Worm (Caenorhabditis elegans) whole organism, midembryonic: Measurements from ENCODE around the gene clec-223.

Experiments used
- T22C8.4 ChIP-seq: fragments of 200-800 bp; sonication (Bioruptor generic); IDR thresholded peaks from 2 replicates; pipeline ENCODE4 v1.3.6; 2022; ENCODE audit warnings: missing genetic modification characterization, missing compliant biosample characterization
- cog-1 ChIP-seq: sonication (generic microtip); optimal IDR thresholded peaks from 2 replicates; lab custom pipeline; 2016; ENCODE audit warnings: missing genetic modification characterization, missing compliant biosample characterization
- flt-1 ChIP-seq: fragments of 200-800 bp; sonication (Bioruptor generic); IDR thresholded peaks from 2 replicates; pipeline ENCODE4 v1.3.6; 2022; ENCODE audit warnings: missing genetic modification characterization, missing compliant biosample characterization
- klf-2 ChIP-seq: fragments of 200-800 bp; sonication (Bioruptor generic); conservative IDR thresholded peaks from 2 replicates; pipeline ENCODE4 v1.3.6; 2022; ENCODE audit warnings: missing genetic modification reagents, missing genetic modification characterization, missing compliant biosample characterization
- med-1 ChIP-seq: sonication (generic microtip); optimal IDR thresholded peaks from 2 replicates; lab custom pipeline; 2017; ENCODE audit warnings: missing genetic modification characterization, mild to moderate bottlenecking, missing compliant biosample characterization, antibody characterized with exemption, missing genetic modification reagents; ENCODE audit not compliant: insufficient read depth
- ref-1 ChIP-seq: fragments of 200-800 bp; sonication (Bioruptor generic); conservative IDR thresholded peaks from 2 replicates; pipeline ENCODE4 v1.3.6; 2022; ENCODE audit warnings: missing genetic modification reagents, missing genetic modification characterization, missing compliant biosample characterization
- tab-1 ChIP-seq: fragments of 200-800 bp; sonication (Bioruptor generic); IDR thresholded peaks from 2 replicates; pipeline ENCODE4 v1.3.6; 2022; ENCODE audit warnings: missing genetic modification characterization, missing compliant biosample characterization
- ztf-23 ChIP-seq: fragments of 200-800 bp; sonication (Bioruptor generic); IDR thresholded peaks from 2 replicates; pipeline ENCODE4 v1.3.6; 2022; ENCODE audit warnings: missing genetic modification reagents, missing genetic modification characterization, missing compliant biosample characterization

- no peak for TF ChIP-seq flt-1 (GFP tag; lab: Robert Waterston, UW)
- no peak for TF ChIP-seq ztf-23
- TF ChIP-seq klf-2, result no peak
- TF ChIP-seq cog-1 (tag; lab: Kevin White, UChicago), result no peak
- no peak for TF ChIP-seq tab-1
- TF ChIP-seq ref-1 (GFP tag; lab: Robert Waterston, UW), result no peak
- TF ChIP-seq T22C8.4 (GFP tag; lab: Robert Waterston, UW), result no peak
- TF ChIP-seq med-1 (GFP tag; lab: Kevin White, UChicago), result no peak
Observed at ce11 chrV:11300539-11300938, 27.6 kb downstream of the clec-223 start, which contains the start of gene srh-47.
